Worm (Caenorhabditis elegans) whole organism, young adult: ENCODE measurements around the gene M28.8.

Source experiments
- B0019.2 ChIP-seq: fragments of 200-800 bp; sonication (Bioruptor generic); conservative IDR thresholded peaks from 2 replicates; pipeline ENCODE4 v1.3.6; 2022; ENCODE audit warnings: missing genetic modification reagents, missing genetic modification characterization, missing compliant biosample characterization
- C06A6.2 ChIP-seq: fragments of 200-800 bp; sonication (Bioruptor generic); conservative IDR thresholded peaks from 2 replicates; pipeline ENCODE4 v1.3.6; 2022; ENCODE audit warnings: missing genetic modification characterization, missing compliant biosample characterization
- D2030.7 ChIP-seq: fragments of 200-800 bp; sonication (Bioruptor generic); IDR thresholded peaks from 2 replicates; pipeline ENCODE4 v1.3.6; 2022; ENCODE audit warnings: missing genetic modification reagents, missing genetic modification characterization, missing compliant biosample characterization
- F22D6.2 ChIP-seq: sonication (generic microtip); optimal IDR thresholded peaks from 2 replicates; lab custom pipeline; 2016; ENCODE audit warnings: mild to moderate bottlenecking, missing genetic modification characterization, missing compliant biosample characterization
- F33H1.4 ChIP-seq: fragments of 200-800 bp; sonication (Bioruptor generic); IDR thresholded peaks from 2 replicates; pipeline ENCODE4 v1.3.6; 2022; ENCODE audit warnings: missing genetic modification reagents, missing genetic modification characterization, missing compliant biosample characterization
- F57C9.4 ChIP-seq: sonication (generic microtip); optimal IDR thresholded peaks from 2 replicates; lab custom pipeline; 2017; ENCODE audit warnings: mild to moderate bottlenecking, missing genetic modification characterization, missing compliant biosample characterization
- T07F8.4 ChIP-seq: sonication (generic microtip); optimal IDR thresholded peaks from 2 replicates; lab custom pipeline; 2016; ENCODE audit warnings: mild to moderate bottlenecking, missing genetic modification characterization, moderate library complexity, missing compliant biosample characterization
- T26A5.8 ChIP-seq: sonication (generic microtip); optimal IDR thresholded peaks from 2 replicates; lab custom pipeline; 2016; ENCODE audit warnings: missing genetic modification characterization, missing compliant biosample characterization
- aptf-2 ChIP-seq: fragments of 200-800 bp; sonication (Bioruptor generic); conservative IDR thresholded peaks from 2 replicates; pipeline ENCODE4 v1.3.6; 2022; ENCODE audit warnings: missing genetic modification reagents, missing genetic modification characterization, missing compliant biosample characterization
- aptf-3 ChIP-seq: fragments of 200-800 bp; sonication (Bioruptor generic); IDR thresholded peaks from 2 replicates; pipeline ENCODE4 v1.3.6; 2022; ENCODE audit warnings: missing genetic modification characterization, missing compliant biosample characterization
- atf-7 ChIP-seq: sonication (generic microtip); optimal IDR thresholded peaks from 2 replicates; lab custom pipeline; 2017; ENCODE audit warnings: mild to moderate bottlenecking, missing genetic modification characterization, missing compliant biosample characterization
- attf-3 ChIP-seq: fragments of 200-800 bp; sonication (Bioruptor generic); conservative IDR thresholded peaks from 2 replicates; pipeline ENCODE4 v1.3.6; 2022; ENCODE audit warnings: missing genetic modification reagents, missing genetic modification characterization, missing compliant biosample characterization
- ccch-3 ChIP-seq: fragments of 200-800 bp; sonication (Bioruptor generic); optimal IDR thresholded peaks from 2 replicates; lab custom pipeline; 2018; ENCODE audit warnings: mild to moderate bottlenecking, missing genetic modification characterization, missing compliant biosample characterization
- ceh-27 ChIP-seq: fragments of 200-800 bp; sonication (Bioruptor generic); optimal IDR thresholded peaks from 2 replicates; lab custom pipeline; 2018; ENCODE audit warnings: mild to moderate bottlenecking, missing genetic modification characterization, moderate library complexity, missing compliant biosample characterization
- ceh-91 ChIP-seq: fragments of 200-800 bp; sonication (Bioruptor generic); IDR thresholded peaks from 2 replicates; pipeline ENCODE4 v1.3.6; 2022; ENCODE audit warnings: missing genetic modification reagents, missing genetic modification characterization, missing compliant biosample characterization
- dpff-1 ChIP-seq: sonication (generic microtip); optimal IDR thresholded peaks from 2 replicates; lab custom pipeline; 2017; ENCODE audit warnings: mild to moderate bottlenecking, missing genetic modification characterization, missing compliant biosample characterization
- dpl-1 ChIP-seq: fragments of 150-350 bp; optimal IDR thresholded peaks from 2 replicates; lab custom pipeline; 2014; ENCODE audit warnings: missing biosample characterization, missing genetic modification reagents, missing genetic modification characterization
- efl-1 ChIP-seq: fragments of 150-350 bp; optimal IDR thresholded peaks from 2 replicates; lab custom pipeline; 2014; ENCODE audit warnings: missing biosample characterization, missing genetic modification reagents, missing genetic modification characterization
- ekl-4 ChIP-seq: fragments of 200-800 bp; sonication (Bioruptor generic); IDR thresholded peaks from 2 replicates; pipeline ENCODE4 v1.3.6; 2022; ENCODE audit warnings: missing genetic modification reagents, missing genetic modification characterization, missing compliant biosample characterization
- hmg-20 ChIP-seq: fragments of 200-800 bp; sonication (Bioruptor generic); IDR thresholded peaks from 2 replicates; pipeline ENCODE4 v1.3.6; 2022; ENCODE audit warnings: missing genetic modification reagents, missing genetic modification characterization, missing compliant biosample characterization
- hsf-1 ChIP-seq: fragments of 200-800 bp; sonication (Bioruptor generic); IDR thresholded peaks from 2 replicates; pipeline ENCODE4 v1.3.6; 2022; ENCODE audit warnings: missing genetic modification reagents, missing genetic modification characterization, missing compliant biosample characterization
- let-607 ChIP-seq, 2 experiments: fragments of 200-800 bp in 1 of 2; sonication (Bioruptor generic) in 1 of 2; sonication (generic microtip) in 1 of 2; optimal IDR thresholded peaks; 2 replicates each; lab custom pipeline; 2016 to 2018; ENCODE audit warnings: mild to moderate bottlenecking in 2 of 2, missing compliant biosample characterization in 2 of 2, missing genetic modification characterization in 2 of 2, moderate library complexity in 2 of 2, missing genotype in 1 of 2
- lin-26 ChIP-seq: fragments of 200-800 bp; sonication (Bioruptor generic); IDR thresholded peaks from 2 replicates; pipeline ENCODE4 v1.3.6; 2022; ENCODE audit warnings: missing genetic modification reagents, missing genetic modification characterization, missing compliant biosample characterization
- lin-54 ChIP-seq: fragments of 200-800 bp; sonication (Bioruptor generic); optimal IDR thresholded peaks from 2 replicates; lab custom pipeline; 2018; ENCODE audit warnings: mild to moderate bottlenecking, missing genetic modification characterization, missing compliant biosample characterization
- lsl-1 ChIP-seq: fragments of 200-800 bp; sonication (Bioruptor generic); optimal IDR thresholded peaks from 2 replicates; lab custom pipeline; 2018; ENCODE audit warnings: mild to moderate bottlenecking, missing genetic modification characterization, moderate library complexity, missing compliant biosample characterization
- madf-6 ChIP-seq: fragments of 200-800 bp; sonication (Bioruptor generic); IDR thresholded peaks from 2 replicates; pipeline ENCODE4 v1.3.6; 2022; ENCODE audit warnings: missing genetic modification reagents, missing genetic modification characterization, missing compliant biosample characterization
- mes-4 ChIP-seq: sonication (generic microtip); optimal IDR thresholded peaks from 2 replicates; lab custom pipeline; 2016; ENCODE audit warnings: missing genotype, missing genetic modification characterization, missing compliant biosample characterization
- nfya-1 ChIP-seq: sonication (generic microtip); optimal IDR thresholded peaks from 2 replicates; lab custom pipeline; 2017; ENCODE audit warnings: antibody characterized with exemption, missing compliant biosample characterization, missing genetic modification characterization, borderline replicate concordance; ENCODE audit not compliant: insufficient read depth
- nfya-2 ChIP-seq: fragments of 200-800 bp; sonication (Bioruptor generic); IDR thresholded peaks from 2 replicates; pipeline ENCODE4 v1.3.6; 2022; ENCODE audit warnings: missing genetic modification reagents, missing genetic modification characterization, missing compliant biosample characterization
- nfyb-1 ChIP-seq: fragments of 200-800 bp; sonication (Bioruptor generic); IDR thresholded peaks from 2 replicates; pipeline ENCODE4 v1.3.6; 2022; ENCODE audit warnings: missing genetic modification reagents, missing genetic modification characterization, missing compliant biosample characterization
- nhr-80 ChIP-seq: sonication (generic microtip); optimal IDR thresholded peaks from 2 replicates; lab custom pipeline; 2016; ENCODE audit warnings: missing genetic modification characterization, missing compliant biosample characterization
- pbrm-1 ChIP-seq: fragments of 200-800 bp; sonication (Bioruptor generic); IDR thresholded peaks from 2 replicates; pipeline ENCODE4 v1.3.6; 2022; ENCODE audit warnings: missing genetic modification reagents, missing genetic modification characterization, missing compliant biosample characterization
- rcor-1 ChIP-seq: fragments of 200-800 bp; sonication (Bioruptor generic); IDR thresholded peaks from 2 replicates; pipeline ENCODE4 v1.3.6; 2022; ENCODE audit warnings: missing genetic modification reagents, missing genetic modification characterization, missing compliant biosample characterization
- rec-8 ChIP-seq, 2 experiments: sonication (generic microtip); optimal IDR thresholded peaks; 2 replicates each; lab custom pipeline; 2016; ENCODE audit warnings: mild to moderate bottlenecking in 2 of 2, missing genetic modification characterization in 2 of 2, missing genetic modification reagents in 2 of 2, missing genotype in 2 of 2, missing biosample characterization in 1 of 2, missing compliant biosample characterization in 1 of 2, moderate library complexity in 1 of 2
- sdz-38 ChIP-seq: sonication (generic microtip); optimal IDR thresholded peaks from 2 replicates; lab custom pipeline; 2016; ENCODE audit warnings: missing genotype, missing genetic modification characterization, missing compliant biosample characterization
- snpc-1.1 ChIP-seq: sonication (generic microtip); optimal IDR thresholded peaks from 2 replicates; lab custom pipeline; 2017; ENCODE audit warnings: missing genetic modification characterization, mild to moderate bottlenecking, missing compliant biosample characterization, antibody characterized with exemption, moderate library complexity, missing genotype, missing genetic modification reagents; ENCODE audit not compliant: insufficient read depth
- somi-1 ChIP-seq: fragments of 200-800 bp; sonication (Bioruptor generic); optimal IDR thresholded peaks from 2 replicates; lab custom pipeline; 2018; ENCODE audit warnings: mild to moderate bottlenecking, missing genetic modification characterization, missing compliant biosample characterization
- sptf-2 ChIP-seq: fragments of 200-800 bp; sonication (Bioruptor generic); optimal IDR thresholded peaks from 2 replicates; lab custom pipeline; 2018; ENCODE audit warnings: mild to moderate bottlenecking, missing genetic modification characterization, missing compliant biosample characterization
- xnd-1 ChIP-seq: sonication (generic microtip); optimal IDR thresholded peaks from 2 replicates; lab custom pipeline; 2016; ENCODE audit warnings: missing genotype, missing genetic modification reagents, missing genetic modification characterization, missing compliant biosample characterization
- zfh-2 ChIP-seq: fragments of 200-800 bp; sonication (Bioruptor generic); conservative IDR thresholded peaks from 2 replicates; pipeline ENCODE4 v1.3.6; 2022; ENCODE audit warnings: missing genetic modification reagents, missing genetic modification characterization, missing compliant biosample characterization

Gene M28.8

ce11 chrII:10627963-10628362 lies at the start of gene M28.8:
M28.8 (plus strand) TSS chrII:10628263.
- no peak for TF ChIP-seq atf-7 (tag; lab: Kevin White, UChicago)
- TF ChIP-seq snpc-1.1 (tag; lab: Kevin White, UChicago), result no peak
- TF ChIP-seq T26A5.8 (tag; lab: Kevin White, UChicago), result no peak
- no peak for TF ChIP-seq sdz-38
- no peak for TF ChIP-seq ekl-4 (GFP tag; lab: Robert Waterston, UW)
- no peak for TF ChIP-seq somi-1 (GFP tag; lab: Kevin White, UChicago)
- TF ChIP-seq ccch-3 (GFP tag; lab: Kevin White, UChicago), result no peak
- TF ChIP-seq aptf-3 (GFP tag; lab: Robert Waterston, UW), result no peak

DNA sequence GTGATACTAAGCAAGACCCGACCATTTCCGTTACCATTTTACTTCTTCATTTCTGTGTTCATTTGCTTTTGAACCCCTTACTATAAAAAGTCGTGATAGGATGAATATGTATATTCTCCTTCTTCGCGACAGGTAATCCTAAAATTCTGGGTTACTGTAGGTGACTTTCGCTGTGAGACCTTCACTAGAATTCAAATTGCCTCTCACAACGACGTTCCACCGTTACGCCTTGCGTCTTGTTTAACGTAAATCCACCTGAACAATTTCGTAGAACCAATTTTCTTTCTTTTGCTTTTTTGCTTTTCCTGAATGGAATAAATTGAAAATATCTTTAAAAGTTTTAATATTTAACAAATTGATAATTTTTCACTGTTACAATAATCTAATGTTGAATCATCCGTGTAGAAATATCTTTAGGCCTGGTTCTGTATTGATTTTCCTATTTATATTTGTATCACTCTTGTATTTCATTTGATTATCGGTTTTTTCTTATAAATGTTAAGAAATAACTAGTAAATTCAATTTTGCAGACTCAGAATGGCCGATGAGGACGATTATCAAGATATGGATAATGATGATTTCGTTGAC lies 49.1 kb upstream of the M28.8 start, which contains the start of gene rpb-6:
Gene rpb-6 (plus strand): TSS at position 538 of the 588 bp plus-strand sequence.
- TF ChIP-seq zfh-2 (GFP tag; lab: Robert Waterston, UW) (no peak), aptf-2 (no peak), lsl-1 (GFP tag; lab: Kevin White, UChicago) (peak; percentile 66), nhr-80 (tag; lab: Kevin White, UChicago) (no peak), madf-6 (GFP tag; lab: Robert Waterston, UW) (peak; percentile 49; the same call in 1 of the 2 replicates), ceh-27 (GFP tag; lab: Kevin White, UChicago) (no peak), hmg-20 (GFP tag; lab: Robert Waterston, UW) (no peak), pbrm-1 (GFP tag; lab: Robert Waterston, UW) (no peak), B0019.2 (GFP tag; lab: Robert Waterston, UW) (no peak), nfyb-1 (GFP tag; lab: Robert Waterston, UW) (no peak), attf-3 (GFP tag; lab: Robert Waterston, UW) (peak; percentile 92), mes-4 (tag; lab: Kevin White, UChicago) (no peak), nfya-2 (GFP tag; lab: Robert Waterston, UW) (no peak), hsf-1 (GFP tag; lab: Robert Waterston, UW) (no peak), dpl-1 (GFP tag; lab: Kevin White, UChicago) (peak; percentile 9), D2030.7 (no peak), lin-54 (peak; percentile 67), F33H1.4 (GFP tag; lab: Robert Waterston, UW) (peak; percentile 56), let-607 (tag; optimal IDR thresholded peaks at IDR 0.05; lab: Kevin White, UChicago) (no peak), F22D6.2 (tag; lab: Kevin White, UChicago) (no peak), T26A5.8 (tag; lab: Kevin White, UChicago) (no peak), efl-1 (GFP tag; lab: Kevin White, UChicago) (peak; percentile 40), dpff-1 (no peak), aptf-3 (GFP tag; lab: Robert Waterston, UW) (no peak), T07F8.4 (no peak), F57C9.4 (tag; lab: Kevin White, UChicago) (no peak), ceh-91 (no peak), xnd-1 (no peak), rcor-1 (no peak), nfya-1 (tag; lab: Kevin White, UChicago) (no peak), rec-8 (tag; optimal IDR thresholded peaks at IDR 0.05; lab: Kevin White, UChicago) (no peak), sptf-2 (GFP tag; lab: Kevin White, UChicago) (no peak), lin-26 (no peak), C06A6.2 (GFP tag; lab: Robert Waterston, UW) (no peak)
